Fruit fly (Drosophila melanogaster): ENCODE data around the gene Glyp.

The Glyp gene

DNA sequence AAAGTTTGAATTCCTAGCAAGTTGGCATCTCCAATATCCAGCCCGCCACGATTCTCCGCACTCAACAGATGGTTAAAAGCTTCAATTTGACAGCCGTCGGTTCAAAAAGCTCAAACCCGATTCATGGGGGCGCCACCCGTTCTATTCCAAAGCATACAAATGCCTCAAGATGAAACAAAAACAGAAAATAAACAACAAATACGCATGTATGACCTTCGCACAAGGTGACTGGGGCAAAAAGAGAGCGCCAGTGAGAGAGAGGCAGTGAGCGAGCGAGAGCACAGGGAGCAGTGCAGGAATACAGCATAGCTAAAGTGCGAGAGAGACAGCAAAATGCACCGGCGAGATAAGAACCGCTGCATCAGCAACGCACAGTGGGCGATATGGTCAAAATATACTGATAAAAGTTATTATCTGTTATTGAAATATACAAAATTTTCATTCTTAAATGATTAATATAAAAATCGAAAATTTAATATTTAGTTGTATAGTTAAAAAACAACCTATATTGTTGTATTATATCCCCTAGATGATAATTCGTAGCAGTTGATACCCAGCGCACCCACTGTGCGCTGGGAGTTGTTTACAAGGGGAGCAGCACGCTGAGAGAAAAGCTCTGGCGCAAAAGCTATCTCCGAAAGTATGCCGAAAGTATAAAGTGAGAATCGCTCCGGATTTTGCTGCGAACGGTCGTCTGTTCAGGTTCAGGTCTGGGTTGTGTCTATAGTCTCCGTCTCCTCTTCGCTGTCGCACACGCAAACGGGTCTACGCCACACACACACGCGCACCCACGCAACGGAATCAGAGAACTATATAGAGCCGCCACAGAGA, at the start of gene Glyp:
Gene Glyp (plus strand): TSS at position 657 of the 831 bp plus-strand sequence.
- TF ChIP-seq ovo (GFP tag; optimal IDR thresholded peaks at IDR 0.05) (peak; percentile 96), CG14711 (tag; optimal IDR thresholded peaks at IDR 0.05) (peak; percentile 97), bab1 (GFP tag; optimal IDR thresholded peaks at IDR 0.05) (peak; percentile 98), CG5204 (GFP tag; optimal IDR thresholded peaks at IDR 0.05) (peak; percentile 95), Mnt (GFP tag; optimal IDR thresholded peaks at IDR 0.05) (peak; percentile 95), cnc (optimal IDR thresholded peaks at IDR 0.05) (no peak), tj (GFP tag; optimal IDR thresholded peaks at IDR 0.05) (peak; percentile 100), cic (GFP tag; optimal IDR thresholded peaks at IDR 0.05) (peak; percentile 98), CG33017 (tag; optimal IDR thresholded peaks at IDR 0.05) (peak; percentile 99), CG7101 (tag; optimal IDR thresholded peaks at IDR 0.05) (peak; percentile 99), CG7045 (GFP tag; optimal IDR thresholded peaks at IDR 0.05) (peak; percentile 99), CG1620 (GFP tag; optimal IDR thresholded peaks at IDR 0.05) (peak; percentile 90), Clk (GFP tag; optimal IDR thresholded peaks at IDR 0.05) (peak; percentile 96), Crg-1 (GFP tag; optimal IDR thresholded peaks at IDR 0.05) (peak; percentile 96), Hr96 (GFP tag; optimal IDR thresholded peaks at IDR 0.05) (peak; percentile 81), kay (GFP tag; ENCODE audit: borderline replicate concordance) (peak; percentile 97), CG11617 (GFP tag; optimal IDR thresholded peaks at IDR 0.05) (peak; percentile 99), toe (GFP tag; optimal IDR thresholded peaks at IDR 0.05) (peak; percentile 92), pad (GFP tag; optimal IDR thresholded peaks at IDR 0.05) (peak; percentile 97), CG12768 (GFP tag; optimal IDR thresholded peaks at IDR 0.05) (peak; percentile 99)

DNA sequence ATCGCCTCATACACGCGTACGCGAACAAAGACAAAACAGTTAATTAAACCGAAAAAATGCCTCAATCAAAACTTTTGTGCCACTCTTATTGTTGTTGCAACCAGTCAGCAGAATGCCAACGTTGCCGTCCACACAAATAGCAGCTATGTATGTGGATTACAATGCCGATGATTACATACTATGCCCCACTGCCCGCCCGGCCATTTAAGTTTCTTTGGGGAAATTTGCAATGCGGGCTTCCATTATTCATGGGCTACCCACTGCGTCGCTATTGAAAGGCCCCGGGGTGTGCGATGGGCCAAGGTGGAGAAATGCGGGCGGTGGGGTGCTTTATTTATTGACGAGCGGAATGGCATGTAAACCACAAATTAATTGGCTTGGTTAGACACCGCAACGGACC, 46.3 kb upstream of the Glyp start:
- no peak for TF ChIP-seq Clk (GFP tag; optimal IDR thresholded peaks at IDR 0.05)

DNA sequence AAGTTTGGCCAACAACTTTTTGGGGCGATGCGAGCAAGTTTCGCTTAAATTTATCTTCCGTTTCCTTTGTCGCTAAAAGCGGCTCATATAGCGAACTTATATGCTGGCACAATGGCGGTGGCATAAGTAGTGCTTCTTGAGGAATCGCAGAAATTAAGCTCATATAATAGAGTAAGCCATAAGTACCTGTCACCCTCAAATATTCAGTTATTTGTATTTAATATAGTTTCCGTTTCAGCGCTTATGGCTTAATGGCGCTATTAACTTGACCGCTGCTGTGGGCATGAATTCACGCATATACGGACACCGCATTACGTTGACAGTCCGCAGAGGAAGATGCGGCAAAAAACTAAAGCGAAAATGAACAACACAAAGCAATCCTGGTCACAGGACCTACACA, 40.4 kb upstream of the Glyp start:
- TF ChIP-seq pad (GFP tag; optimal IDR thresholded peaks at IDR 0.05) (no peak), CG33017 (tag; optimal IDR thresholded peaks at IDR 0.05) (no peak), Clk (GFP tag; optimal IDR thresholded peaks at IDR 0.05) (no peak), CG7045 (GFP tag; optimal IDR thresholded peaks at IDR 0.05) (no peak), kay (GFP tag; ENCODE audit: borderline replicate concordance) (no peak), CG1620 (GFP tag; optimal IDR thresholded peaks at IDR 0.05) (no peak), CG11617 (GFP tag; optimal IDR thresholded peaks at IDR 0.05) (no peak), ovo (GFP tag; optimal IDR thresholded peaks at IDR 0.05) (no peak), cic (GFP tag; optimal IDR thresholded peaks at IDR 0.05) (no peak), Crg-1 (GFP tag; optimal IDR thresholded peaks at IDR 0.05) (no peak), cnc (optimal IDR thresholded peaks at IDR 0.05) (no peak), CG12768 (GFP tag; optimal IDR thresholded peaks at IDR 0.05) (no peak)

DNA sequence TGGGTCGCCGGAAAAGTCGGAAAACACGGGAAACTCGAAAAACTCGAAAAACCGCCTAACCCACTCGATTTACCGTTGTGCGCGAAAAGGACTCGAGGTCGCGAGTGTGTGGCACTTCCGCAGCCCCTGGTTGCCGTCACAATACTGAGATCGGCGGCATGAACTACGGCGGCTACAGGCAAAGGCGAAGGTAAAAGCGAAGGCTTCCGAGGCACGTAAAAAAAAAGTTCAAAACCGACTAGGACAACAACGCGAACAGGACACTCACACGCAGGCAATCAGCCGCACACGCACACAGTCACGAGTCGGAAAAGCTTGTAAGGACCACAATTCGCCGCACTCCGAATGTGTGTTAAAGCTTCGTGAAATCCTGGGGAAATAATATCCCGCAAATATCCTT, 20.9 kb upstream of the Glyp start, which contains the start of gene dpr3:
Gene dpr3 (minus strand): TSS at position 133 of the 400 bp plus-strand sequence.
- TF ChIP-seq pad (GFP tag; optimal IDR thresholded peaks at IDR 0.05), result peak; percentile 22
- TF ChIP-seq Clk (GFP tag; optimal IDR thresholded peaks at IDR 0.05), result no peak

DNA sequence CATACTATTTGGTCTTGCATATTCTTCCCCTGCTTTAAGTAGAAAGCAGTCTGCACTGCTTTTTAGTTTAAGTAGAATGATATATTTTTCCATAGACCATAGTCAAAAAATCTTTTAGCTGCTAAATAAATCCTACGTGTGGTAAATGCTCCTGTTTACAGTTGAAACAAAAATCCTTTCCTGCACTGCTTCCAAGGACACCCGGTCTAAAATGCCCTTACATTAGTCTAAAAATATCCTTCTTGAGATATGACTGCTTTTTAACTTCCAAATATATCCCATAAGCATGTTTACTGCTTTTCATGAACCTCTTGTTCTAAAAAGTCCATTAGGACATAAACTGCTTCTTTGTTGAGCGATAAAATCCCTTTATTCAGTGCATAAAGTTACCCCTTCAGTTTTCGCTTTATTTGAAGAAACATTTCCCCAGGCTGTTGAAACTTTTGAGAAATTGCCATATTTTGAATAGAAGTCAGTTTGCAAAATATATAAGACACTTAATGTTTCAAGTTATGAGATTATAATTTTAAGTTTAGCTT, 20.2 kb upstream of the Glyp start:
- TF ChIP-seq toe (GFP tag; optimal IDR thresholded peaks at IDR 0.05) (no peak), CG11617 (GFP tag; optimal IDR thresholded peaks at IDR 0.05) (no peak), pad (GFP tag; optimal IDR thresholded peaks at IDR 0.05) (peak; percentile 72)

DNA sequence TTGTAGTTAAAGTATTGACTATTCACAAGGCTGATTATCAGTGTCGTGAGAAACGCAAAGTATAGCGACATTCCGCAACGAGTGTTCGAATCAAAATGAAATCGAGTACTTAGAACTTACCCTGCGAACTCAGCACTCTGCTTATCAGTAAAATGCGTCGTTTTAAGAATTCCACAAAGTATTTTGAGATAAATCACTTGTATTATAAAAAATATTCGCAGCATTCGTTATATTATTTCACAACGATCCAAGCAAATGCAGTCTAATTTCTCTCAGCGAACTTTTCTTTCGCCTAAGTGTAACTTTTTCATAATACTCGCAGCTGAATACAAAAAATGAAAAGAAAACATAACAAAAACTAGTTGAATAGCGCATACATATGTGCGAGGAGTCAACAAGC, 1.5 kb upstream of the Glyp start, which contains the start of gene CG4259:
Gene CG4259 (minus strand): TSS at position 101 of the 400 bp plus-strand sequence.
- TF ChIP-seq CG33017 (tag; optimal IDR thresholded peaks at IDR 0.05) (no peak), Mnt (GFP tag; optimal IDR thresholded peaks at IDR 0.05) (no peak)

DNA sequence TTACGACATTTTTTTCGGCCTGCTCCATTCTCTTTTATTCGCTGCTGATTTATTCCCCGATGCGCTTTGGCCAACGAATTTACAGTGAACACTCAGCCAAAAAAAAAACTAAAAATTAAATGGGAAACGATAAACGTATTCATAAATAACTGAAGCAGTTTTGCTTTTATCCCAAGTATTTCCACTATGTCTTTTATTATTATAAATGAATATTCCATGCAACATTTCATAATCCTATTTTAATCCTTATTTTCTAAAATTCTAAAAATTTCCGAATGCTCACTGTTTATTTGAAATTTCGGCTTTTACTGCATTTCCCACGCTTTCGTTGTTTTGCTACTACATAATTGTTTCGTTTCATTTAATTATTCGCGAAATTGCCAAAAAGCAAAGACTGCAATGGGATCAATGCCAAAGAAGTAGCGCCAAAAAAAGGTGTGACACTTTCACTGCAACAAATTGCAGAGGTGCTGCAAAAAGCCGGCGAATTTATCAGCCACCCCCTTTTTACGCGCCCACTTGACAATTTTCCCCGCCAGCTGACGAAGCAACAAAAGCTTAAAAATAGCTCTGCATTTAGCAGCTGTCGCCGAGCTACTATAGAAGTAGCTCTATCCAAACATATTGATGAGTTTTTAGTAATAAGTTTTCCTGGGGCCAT, 966 bp downstream of the Glyp start:
- TF ChIP-seq Crg-1 (GFP tag; optimal IDR thresholded peaks at IDR 0.05) (no peak), CG7101 (tag; optimal IDR thresholded peaks at IDR 0.05) (peak; percentile 14), Clk (GFP tag; optimal IDR thresholded peaks at IDR 0.05) (no peak), Hr96 (GFP tag; optimal IDR thresholded peaks at IDR 0.05) (no peak), tj (GFP tag; optimal IDR thresholded peaks at IDR 0.05) (peak; percentile 78), CG11617 (GFP tag; optimal IDR thresholded peaks at IDR 0.05) (peak; percentile 30), toe (GFP tag; optimal IDR thresholded peaks at IDR 0.05) (no peak), Mnt (GFP tag; optimal IDR thresholded peaks at IDR 0.05) (peak; percentile 4), CG12768 (GFP tag; optimal IDR thresholded peaks at IDR 0.05) (no peak), ovo (GFP tag; optimal IDR thresholded peaks at IDR 0.05) (no peak), cnc (optimal IDR thresholded peaks at IDR 0.05) (no peak), cic (GFP tag; optimal IDR thresholded peaks at IDR 0.05) (no peak), CG33017 (tag; optimal IDR thresholded peaks at IDR 0.05) (no peak), bab1 (GFP tag; optimal IDR thresholded peaks at IDR 0.05) (peak; percentile 79), pad (GFP tag; optimal IDR thresholded peaks at IDR 0.05) (peak; percentile 73), CG14711 (tag; optimal IDR thresholded peaks at IDR 0.05) (peak; percentile 56)
